Worm (Caenorhabditis elegans): Measurements from ENCODE around the gene meg-1.

The meg-1 gene

DNA sequence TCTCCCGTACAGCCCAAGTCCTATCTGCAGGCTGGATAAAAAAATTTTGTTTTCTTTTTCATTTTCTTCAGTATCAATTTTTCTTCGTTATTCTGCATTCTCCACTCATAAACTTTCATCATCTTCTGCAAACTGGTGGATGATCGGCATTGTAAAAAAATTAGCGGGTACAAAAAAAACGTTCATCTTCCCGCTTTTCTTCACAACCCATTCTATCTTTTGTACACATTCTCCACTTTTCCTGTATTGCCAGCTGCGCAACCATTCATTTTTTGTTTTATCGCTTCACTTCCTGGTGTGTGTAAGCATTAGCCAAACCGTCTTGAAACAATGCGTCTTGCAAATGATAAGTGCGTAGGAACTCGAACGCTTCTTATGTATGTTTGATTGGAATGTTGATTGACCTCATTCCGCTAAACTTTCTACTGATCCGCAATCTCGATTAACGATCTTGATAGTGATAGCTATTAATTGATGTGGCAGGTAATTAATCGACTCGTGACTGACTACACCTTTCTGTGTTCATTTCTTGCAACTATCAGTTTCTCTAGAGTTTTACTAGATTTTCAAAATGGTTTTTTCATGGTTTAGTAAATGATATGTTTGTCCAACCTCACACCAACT lies 45.1 kb upstream of the meg-1 start:
- TF ChIP-seq B0019.2 (GFP tag; conservative IDR thresholded peaks at IDR 0.05) (no peak), ZK185.1 (tag; optimal IDR thresholded peaks at IDR 0.05; ENCODE audit: poor library complexity, severe bottlenecking) (no peak), egl-18 (GFP tag; IDR thresholded peaks at IDR 0.05) (no peak), fkh-3 (tag; optimal IDR thresholded peaks at IDR 0.05) (no peak), dox-1 (GFP tag; IDR thresholded peaks at IDR 0.05) (no peak), Y67H2A.10 (GFP tag; conservative IDR thresholded peaks at IDR 0.05) (no peak), unc-62 (GFP tag; optimal IDR thresholded peaks at IDR 0.05) (no peak), hlh-12 (tag; optimal IDR thresholded peaks at IDR 0.05) (no peak), nhr-80 (tag; optimal IDR thresholded peaks at IDR 0.05) (peak; percentile 28), atf-7 (tag; optimal IDR thresholded peaks at IDR 0.05) (no peak), lin-35 (GFP tag; optimal IDR thresholded peaks at IDR 0.05) (no peak), F33H1.4 (GFP tag; IDR thresholded peaks at IDR 0.05) (no peak), lsy-27 (tag; optimal IDR thresholded peaks at IDR 0.05; ENCODE audit: borderline replicate concordance, insufficient read depth) (no peak), lin-40 (tag; optimal IDR thresholded peaks at IDR 0.05) (peak; percentile 10), hrde-1 (tag; optimal IDR thresholded peaks at IDR 0.05; ENCODE audit: borderline replicate concordance) (no peak), B0261.1 (tag; optimal IDR thresholded peaks at IDR 0.05) (no peak), him-1 (tag; optimal IDR thresholded peaks at IDR 0.05) (no peak), somi-1 (GFP tag; optimal IDR thresholded peaks at IDR 0.05) (peak; percentile 1), ztf-22 (GFP tag; optimal IDR thresholded peaks at IDR 0.05) (no peak), ztf-26 (tag; optimal IDR thresholded peaks at IDR 0.05) (no peak), nhr-120 (GFP tag; IDR thresholded peaks at IDR 0.05) (no peak), ztf-6 (GFP tag; IDR thresholded peaks at IDR 0.05) (no peak)

ce11 chrX:13973769-13974168 lies 44.3 kb upstream of the meg-1 start:
- TF ChIP-seq F52B5.7 (tag; optimal IDR thresholded peaks at IDR 0.05) (no peak), nhr-80 (tag; optimal IDR thresholded peaks at IDR 0.05) (peak; percentile 33), xnd-1 (tag; optimal IDR thresholded peaks at IDR 0.05) (no peak), Y56A3A.18 (GFP tag; IDR thresholded peaks at IDR 0.05) (no peak), mel-28 (tag; optimal IDR thresholded peaks at IDR 0.05; ENCODE audit: borderline replicate concordance) (no peak), K12H6.12 (tag; optimal IDR thresholded peaks at IDR 0.05) (peak; percentile 18), cebp-1 (GFP tag; IDR thresholded peaks at IDR 0.05) (no peak), cebp-1 (tag; optimal IDR thresholded peaks at IDR 0.05) (peak; percentile 32), mxl-1 (tag; optimal IDR thresholded peaks at IDR 0.05) (no peak)

- TF ChIP-seq Y53G8AR.9 (GFP tag; conservative IDR thresholded peaks at IDR 0.05) (peak; percentile 60; the same call in 1 of the 2 replicates), madf-6 (GFP tag; IDR thresholded peaks at IDR 0.05) (peak; percentile 60; the same call in 1 of the 2 replicates), tbp1 (GFP tag; optimal IDR thresholded peaks at IDR 0.05) (peak; percentile 84), D2030.7 (GFP tag; IDR thresholded peaks at IDR 0.05) (peak; percentile 59), aptf-3 (GFP tag; IDR thresholded peaks at IDR 0.05) (0 out of 2 replicates have a peak, but pooled peaks have one; percentile 67), hmg-20 (GFP tag; IDR thresholded peaks at IDR 0.05) (peak; percentile 62; the same call in 1 of the 2 replicates), ceh-40 (GFP tag; IDR thresholded peaks at IDR 0.05) (0 out of 2 replicates have a peak, but pooled peaks have one; percentile 32), rcor-1 (GFP tag; IDR thresholded peaks at IDR 0.05) (peak; percentile 58), rpc-1 (optimal IDR thresholded peaks at IDR 0.05) (peak; percentile 23), rpc-1 (tag; optimal IDR thresholded peaks at IDR 0.05) (peak; percentile 55), nhr-120 (GFP tag; IDR thresholded peaks at IDR 0.05) (0 out of 2 replicates have a peak, but pooled peaks have one; percentile 49), cebp-2 (GFP tag; IDR thresholded peaks at IDR 0.05) (peak; percentile 84; the same call in 1 of the 2 replicates), egl-44 (GFP tag; IDR thresholded peaks at IDR 0.05) (peak; percentile 94), ekl-4 (GFP tag; IDR thresholded peaks at IDR 0.05) (peak; percentile 22; the same call in 1 of the 2 replicates), hmg-1.2 (GFP tag; IDR thresholded peaks at IDR 0.05) (peak; percentile 75), let-526 (GFP tag; IDR thresholded peaks at IDR 0.05) (peak; percentile 57; the same call in 1 of the 2 replicates), ztf-25 (GFP tag; IDR thresholded peaks at IDR 0.05) (0 out of 2 replicates have a peak, but pooled peaks have one; percentile 44), Y79H2A.3 (GFP tag; conservative IDR thresholded peaks at IDR 0.05) (peak; percentile 24; the same call in 1 of the 2 replicates)
Measured at ce11 chrX:13973086-13973485, 43.7 kb upstream of the meg-1 start.

Data from whole organism, young adult.